Worm (Caenorhabditis elegans): ENCODE results near the gene gex-3.

Gene gex-3

ce11 chrIV:12391003-12391637 lies 13.1 kb upstream of the gex-3 start, which contains the start of the genes rps-23 and dpm-3 (continued):
- peak; percentile 82 for TF ChIP-seq ama-1 (optimal IDR thresholded peaks at IDR 0.05)
- peak; percentile 85 for TF ChIP-seq nhr-28 (tag; optimal IDR thresholded peaks at IDR 0.05)
- peak; percentile 92 for TF ChIP-seq arid-1 (GFP tag; conservative IDR thresholded peaks at IDR 0.05)
- peak; percentile 81 for TF ChIP-seq lin-15B (tag; optimal IDR thresholded peaks at IDR 0.05)
- TF ChIP-seq attf-4 (tag; optimal IDR thresholded peaks at IDR 0.05), result no peak
- peak; percentile 97 for TF ChIP-seq hlh-11 (tag; optimal IDR thresholded peaks at IDR 0.05)

DNA sequence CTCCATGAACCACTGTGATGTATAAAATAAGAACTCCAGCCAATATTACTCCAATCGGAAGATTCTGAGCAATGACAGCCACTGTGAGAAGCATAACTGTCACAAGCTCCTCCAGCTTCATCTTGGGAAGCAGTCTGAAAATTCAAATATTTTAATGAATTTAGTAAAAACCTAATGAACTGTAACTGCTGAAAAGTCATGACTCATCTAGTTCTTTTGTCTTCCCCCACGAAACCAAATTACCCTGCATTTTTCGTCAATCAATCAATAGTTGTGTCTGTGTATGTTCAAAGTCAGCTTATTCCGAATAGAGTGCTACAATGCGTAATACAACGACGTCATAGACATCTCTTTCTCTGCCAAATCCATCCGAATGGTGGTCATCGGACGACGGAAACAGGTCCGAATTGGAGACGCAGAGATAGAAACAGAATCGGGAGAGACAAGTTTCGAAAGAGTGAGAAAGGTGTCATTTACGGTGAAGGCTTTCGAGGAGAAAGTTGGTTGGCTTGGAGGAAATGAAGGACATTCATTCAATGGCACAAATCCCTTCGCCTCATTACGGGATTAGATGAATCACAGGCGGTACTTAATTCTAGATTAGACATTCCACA lies 7.5 kb upstream of the gex-3 start:
- peak; percentile 59 for TF ChIP-seq hlh-30 (tag; optimal IDR thresholded peaks at IDR 0.05; ENCODE audit: insufficient read depth)
- peak; percentile 81 for TF ChIP-seq aha-1 (tag)
- TF ChIP-seq unc-62 (GFP tag; optimal IDR thresholded peaks at IDR 0.05 in 1 of 2), result peak in 1 of 2 experiments; percentile 57
- TF ChIP-seq unc-62 (tag; optimal IDR thresholded peaks at IDR 0.05), result no peak
- TF ChIP-seq nhr-48 (tag; optimal IDR thresholded peaks at IDR 0.05), result peak; percentile 46
- no peak for TF ChIP-seq ceh-32 (tag; optimal IDR thresholded peaks at IDR 0.05; ENCODE audit: poor library complexity)
- peak in 1 of 2 experiments; percentile 51 for TF ChIP-seq lsy-2 (tag; optimal IDR thresholded peaks at IDR 0.05)
- TF ChIP-seq aly-2 (tag; optimal IDR thresholded peaks at IDR 0.05), result no peak
- TF ChIP-seq ZK337.2 (GFP tag; IDR thresholded peaks at IDR 0.05), result no peak
- peak; percentile 44 for TF ChIP-seq mxl-3 (GFP tag; optimal IDR thresholded peaks at IDR 0.05)
- TF ChIP-seq dpl-1 (GFP tag; optimal IDR thresholded peaks at IDR 0.05), result peak; percentile 13
- no peak for TF ChIP-seq Y5F2A.4 (GFP tag; optimal IDR thresholded peaks at IDR 0.05)
- peak; percentile 52 for TF ChIP-seq hlh-11 (tag; optimal IDR thresholded peaks at IDR 0.05)
- TF ChIP-seq nhr-28 (tag; optimal IDR thresholded peaks at IDR 0.05), result peak; percentile 48
- TF ChIP-seq hmg-1.1 (GFP tag; IDR thresholded peaks at IDR 0.05), result no peak
- TF ChIP-seq lin-15B (tag; optimal IDR thresholded peaks at IDR 0.05), result no peak
- peak; percentile 8 for TF ChIP-seq nhr-25 (tag; optimal IDR thresholded peaks at IDR 0.05; ENCODE audit: borderline replicate concordance, insufficient read depth)

DNA sequence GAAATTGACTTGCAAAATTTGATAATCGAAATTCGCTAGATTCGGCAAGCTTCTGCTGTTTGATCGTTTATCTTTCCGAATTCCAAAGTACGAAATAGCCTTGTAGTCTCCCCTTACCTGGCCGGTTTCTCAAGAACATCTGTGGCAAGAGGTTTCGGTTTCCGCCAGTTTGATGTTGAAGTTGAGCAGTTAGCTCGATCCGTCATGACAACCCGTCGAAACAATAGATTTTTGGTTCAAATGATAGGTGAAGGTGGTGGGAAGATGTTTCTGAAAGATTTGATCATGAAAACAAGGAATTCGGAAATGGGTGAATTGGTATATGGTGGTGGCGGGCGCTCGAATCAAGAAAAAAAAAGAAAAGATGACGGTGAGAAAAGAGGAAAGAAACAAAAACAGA lies 5.8 kb upstream of the gex-3 start, which contains the start of gene acs-20:
acs-20 (minus strand) TSS at position 270 of the 400 bp plus-strand sequence.
- TF ChIP-seq unc-62 (GFP tag; optimal IDR thresholded peaks at IDR 0.05 in 1 of 2) (peak in 1 of 2 experiments; percentile 76), unc-62 (tag; optimal IDR thresholded peaks at IDR 0.05) (no peak), ama-1 (optimal IDR thresholded peaks at IDR 0.05) (peak; percentile 1), F44E2.7 (GFP tag; IDR thresholded peaks at IDR 0.05) (no peak)

ce11 chrIV:12399983-12400382 lies 4.2 kb upstream of the gex-3 start:
- TF ChIP-seq mdt-29 (GFP tag; IDR thresholded peaks at IDR 0.05) (no peak), lin-1 (GFP tag; IDR thresholded peaks at IDR 0.05) (peak; percentile 38; the same call in 1 of the 2 replicates), pha-4 (GFP tag; IDR thresholded peaks at IDR 0.05) (0 out of 2 replicates have a peak, but pooled peaks have one; percentile 14), pha-4 (tag; optimal IDR thresholded peaks at IDR 0.05) (no peak), php-3 (GFP tag; IDR thresholded peaks at IDR 0.05) (peak; percentile 65), snpc-1.2 (GFP tag; IDR thresholded peaks at IDR 0.05) (no peak), ceh-20 (GFP tag; IDR thresholded peaks at IDR 0.05) (peak; percentile 24; the same call in 1 of the 2 replicates), mxl-3 (GFP tag; optimal IDR thresholded peaks at IDR 0.05) (peak; percentile 11), lin-38 (GFP tag; IDR thresholded peaks at IDR 0.05) (no peak), lir-3 (tag; optimal IDR thresholded peaks at IDR 0.05) (no peak), daf-16 (GFP tag; optimal IDR thresholded peaks at IDR 0.05) (no peak), daf-16 (tag; optimal IDR thresholded peaks at IDR 0.05) (peak; percentile 67), hlh-30 (tag; optimal IDR thresholded peaks at IDR 0.05; ENCODE audit: insufficient read depth) (peak; percentile 45), dve-1 (tag; optimal IDR thresholded peaks at IDR 0.05; ENCODE audit: insufficient read depth) (peak; percentile 83), tra-1 (GFP tag; IDR thresholded peaks at IDR 0.05) (peak; percentile 86), nhr-48 (tag; optimal IDR thresholded peaks at IDR 0.05) (peak; percentile 38), ztf-7 (tag; optimal IDR thresholded peaks at IDR 0.05) (peak; percentile 50), mdl-1 (tag; optimal IDR thresholded peaks at IDR 0.05) (no peak), pqm-1 (tag; optimal IDR thresholded peaks at IDR 0.05) (peak; percentile 80), hlh-11 (tag; optimal IDR thresholded peaks at IDR 0.05) (peak; percentile 58), daf-19 (GFP tag; conservative IDR thresholded peaks at IDR 0.05) (no peak), lin-39 (tag; optimal IDR thresholded peaks at IDR 0.05) (no peak), F10B5.3 (tag; optimal IDR thresholded peaks at IDR 0.05) (no peak), nhr-28 (tag; optimal IDR thresholded peaks at IDR 0.05) (peak; percentile 11), dpl-1 (GFP tag; optimal IDR thresholded peaks at IDR 0.05) (no peak), nhr-10 (tag; optimal IDR thresholded peaks at IDR 0.05) (no peak), aha-1 (tag) (no peak), F37D6.2 (tag; optimal IDR thresholded peaks at IDR 0.05) (no peak), nhr-41 (GFP tag; IDR thresholded peaks at IDR 0.05) (peak; percentile 93)
